Fruit fly (Drosophila melanogaster) S2 (cell line): ENCODE data around the gene Mccc1.

Source experiments
- CG8478 ChIP-seq: fragments of >200 bp; optimal IDR thresholded peaks from 2 replicates; lab custom pipeline; 2018
- CTCF ChIP-seq, 2 experiments: fragments of >200 bp; optimal IDR thresholded peaks; 2 replicates each; lab custom pipeline; 2018

DNA sequence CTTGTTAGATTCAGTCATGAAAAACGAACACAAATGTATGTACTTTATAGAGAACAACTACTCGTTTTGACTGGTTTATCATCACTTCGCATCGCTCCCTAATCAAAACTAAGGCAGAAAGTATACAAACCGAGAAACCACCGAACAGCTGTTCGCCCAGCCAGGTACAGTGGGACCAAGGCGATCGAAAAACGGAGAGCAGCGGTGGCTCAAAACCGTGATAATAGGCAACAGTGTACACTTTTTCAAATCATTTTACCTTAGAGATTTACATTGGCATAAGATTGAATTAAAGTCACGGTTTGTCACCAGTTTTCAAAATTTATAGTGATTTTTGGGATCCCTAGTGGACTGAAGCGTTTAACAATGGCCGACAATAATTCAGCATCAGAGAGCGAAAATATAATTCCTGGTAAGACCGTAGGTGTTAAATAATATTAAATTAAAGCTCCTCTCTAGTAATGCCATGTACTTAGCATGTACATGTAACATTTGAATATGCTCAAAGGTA, 11.6 kb upstream of the Mccc1 start, which contains the start of the genes CG42233 and CG1971:
- no peak for TF ChIP-seq CG8478
- TF ChIP-seq CTCF (optimal IDR thresholded peaks at IDR 0.05; lab: Kevin White, UChicago): no peak
